Worm (Caenorhabditis elegans) whole organism, L1 larva: ENCODE measurements around the gene arrd-15.

Experiments used
- C34B4.2 ChIP-seq: sonication (generic microtip); optimal IDR thresholded peaks from 2 replicates; lab custom pipeline; 2017; ENCODE audit warnings: mild to moderate bottlenecking, missing genetic modification characterization, missing compliant biosample characterization
- aly-2 ChIP-seq: fragments of 150-350 bp; optimal IDR thresholded peaks from 2 replicates; lab custom pipeline; 2014; ENCODE audit warnings: missing biosample characterization, missing genetic modification characterization
- ama-1 ChIP-seq: fragments of 150-350 bp; optimal IDR thresholded peaks from 2 replicates; lab custom pipeline; 2014
- blmp-1 ChIP-seq: fragments of 150-350 bp; optimal IDR thresholded peaks from 2 replicates; lab custom pipeline; 2014; ENCODE audit warnings: missing biosample characterization, missing genetic modification characterization
- dpl-1 ChIP-seq, 3 experiments: fragments of 150-350 bp in 2 of 3; sonication (generic microtip) in 1 of 3; optimal IDR thresholded peaks; 2 replicates each; lab custom pipeline; 2014 to 2017; ENCODE audit warnings: missing biosample characterization in 3 of 3, missing genetic modification characterization in 3 of 3, missing genetic modification reagents in 3 of 3
- dsc-1 ChIP-seq: sonication (generic microtip); optimal IDR thresholded peaks from 2 replicates; lab custom pipeline; 2016; ENCODE audit warnings: mild to moderate bottlenecking, missing genetic modification characterization, missing compliant biosample characterization
- efl-1 ChIP-seq, 4 experiments: fragments of 150-350 bp; optimal IDR thresholded peaks in 3 of 4; peaks in 1 of 4; 1 replicate in 1 of 4; 2 replicates in 3 of 4; lab custom pipeline; 2014; ENCODE audit warnings: missing biosample characterization in 2 of 4, missing genetic modification characterization in 2 of 4, missing genetic modification reagents in 2 of 4
- egl-13 ChIP-seq: sonication (generic microtip); optimal IDR thresholded peaks from 2 replicates; lab custom pipeline; 2016; ENCODE audit warnings: missing genotype, missing genetic modification reagents, missing genetic modification characterization, missing compliant biosample characterization
- elt-3 ChIP-seq, 6 experiments: fragments of 150-350 bp in 1 of 6; sonication (generic microtip); optimal IDR thresholded peaks; 2 replicates each; lab custom pipeline; 2017 to 2018; ENCODE audit warnings: missing biosample characterization in 6 of 6, missing genetic modification characterization in 6 of 6, inconsistent platforms in 1 of 6
- fkh-10 ChIP-seq: sonication (generic microtip); optimal IDR thresholded peaks from 2 replicates; lab custom pipeline; 2017; ENCODE audit warnings: missing biosample characterization, missing genetic modification reagents, missing genetic modification characterization
- fkh-4 ChIP-seq: sonication (generic microtip); optimal IDR thresholded peaks from 2 replicates; lab custom pipeline; 2016; ENCODE audit warnings: missing compliant biosample characterization, missing genetic modification characterization, borderline replicate concordance
- fkh-8 ChIP-seq: sonication (generic microtip); optimal IDR thresholded peaks from 2 replicates; lab custom pipeline; 2016; ENCODE audit warnings: mild to moderate bottlenecking, missing genetic modification characterization, missing compliant biosample characterization
- hlh-17 ChIP-seq: fragments of 200-800 bp; sonication (Bioruptor generic); optimal IDR thresholded peaks from 2 replicates; lab custom pipeline; 2018; ENCODE audit warnings: missing genetic modification characterization, mild to moderate bottlenecking, missing compliant biosample characterization, moderate library complexity, borderline replicate concordance
- hlh-4 ChIP-seq: sonication (generic microtip); optimal IDR thresholded peaks from 2 replicates; lab custom pipeline; 2016; ENCODE audit warnings: mild to moderate bottlenecking, missing genetic modification characterization, missing compliant biosample characterization
- irx-1 ChIP-seq: sonication (generic microtip); optimal IDR thresholded peaks from 2 replicates; lab custom pipeline; 2016; ENCODE audit warnings: missing genetic modification characterization, missing compliant biosample characterization
- jun-1 ChIP-seq: fragments of 150-350 bp; optimal IDR thresholded peaks from 2 replicates; lab custom pipeline; 2014; ENCODE audit warnings: missing biosample characterization, missing genetic modification reagents, missing genetic modification characterization
- lin-13 ChIP-seq: fragments of 150-350 bp; optimal IDR thresholded peaks from 2 replicates; lab custom pipeline; 2014; ENCODE audit warnings: missing biosample characterization, missing genetic modification reagents, missing genetic modification characterization
- lin-14 ChIP-seq: fragments of 200-800 bp; sonication (Bioruptor generic); optimal IDR thresholded peaks from 2 replicates; lab custom pipeline; 2018; ENCODE audit warnings: mild to moderate bottlenecking, missing genetic modification characterization, moderate library complexity, missing compliant biosample characterization
- lin-15B ChIP-seq: fragments of 150-350 bp; sonication (generic microtip); optimal IDR thresholded peaks from 3 replicates; lab custom pipeline; 2014; ENCODE audit warnings: missing biosample characterization, missing genetic modification characterization
- lin-35 ChIP-seq, 2 experiments: fragments of 150-350 bp; optimal IDR thresholded peaks; 2 replicates each; lab custom pipeline; 2014; ENCODE audit warnings: missing biosample characterization in 2 of 2, missing genetic modification characterization in 2 of 2, missing genetic modification reagents in 2 of 2
- lir-3 ChIP-seq: sonication (generic microtip); optimal IDR thresholded peaks from 2 replicates; lab custom pipeline; 2016; ENCODE audit warnings: mild to moderate bottlenecking, missing genetic modification characterization, moderate library complexity, missing compliant biosample characterization; ENCODE audit not compliant: poor library complexity
- mab-9 ChIP-seq: fragments of 200-800 bp; sonication (Bioruptor generic); IDR thresholded peaks from 2 replicates; pipeline ENCODE4 v1.3.6; 2022; ENCODE audit warnings: missing genetic modification reagents, missing genetic modification characterization, missing compliant biosample characterization
- mep-1 ChIP-seq: fragments of 150-350 bp; optimal IDR thresholded peaks from 2 replicates; lab custom pipeline; 2014; ENCODE audit warnings: missing biosample characterization, missing genetic modification characterization
- nhr-71 ChIP-seq: sonication (generic microtip); optimal IDR thresholded peaks from 2 replicates; lab custom pipeline; 2016; ENCODE audit warnings: mild to moderate bottlenecking, missing genetic modification characterization, moderate library complexity, missing compliant biosample characterization
- nhr-85 ChIP-seq: sonication (generic microtip); peaks from one replicate; lab custom pipeline; 2016; ENCODE audit warnings: missing genetic modification characterization, inconsistent platforms, missing compliant biosample characterization
- nhr-90 ChIP-seq: sonication (generic microtip); optimal IDR thresholded peaks from 2 replicates; lab custom pipeline; 2016; ENCODE audit warnings: mild to moderate bottlenecking, missing genetic modification characterization, missing compliant biosample characterization; ENCODE audit not compliant: poor library complexity
- skn-1 ChIP-seq: fragments of 150-350 bp; optimal IDR thresholded peaks from 2 replicates; lab custom pipeline; 2014; ENCODE audit warnings: missing biosample characterization, missing genetic modification characterization
- snu-23 ChIP-seq: sonication (generic microtip); optimal IDR thresholded peaks from 2 replicates; lab custom pipeline; 2016; ENCODE audit warnings: missing genetic modification characterization, missing compliant biosample characterization
- sox-4 ChIP-seq: sonication (generic microtip); optimal IDR thresholded peaks from 2 replicates; lab custom pipeline; 2016; ENCODE audit warnings: missing genetic modification characterization, missing compliant biosample characterization
- sptf-1 ChIP-seq: fragments of 150-350 bp; optimal IDR thresholded peaks from 2 replicates; lab custom pipeline; 2014; ENCODE audit warnings: missing biosample characterization, missing genetic modification characterization
- unc-62 ChIP-seq: fragments of 150-350 bp; optimal IDR thresholded peaks from 2 replicates; lab custom pipeline; 2014; ENCODE audit warnings: missing biosample characterization, missing genetic modification reagents, missing genetic modification characterization
- unc-86 ChIP-seq: sonication (generic microtip); optimal IDR thresholded peaks from 2 replicates; lab custom pipeline; 2016; ENCODE audit warnings: missing genetic modification characterization, missing compliant biosample characterization
- zag-1 ChIP-seq: fragments of 150-350 bp; optimal IDR thresholded peaks from 2 replicates; lab custom pipeline; 2014; ENCODE audit warnings: missing biosample characterization, missing genetic modification characterization
- zip-4 ChIP-seq: fragments of 200-800 bp; sonication (Bioruptor generic); optimal IDR thresholded peaks from 2 replicates; lab custom pipeline; 2018; ENCODE audit warnings: mild to moderate bottlenecking, missing genetic modification characterization, moderate library complexity, missing compliant biosample characterization
- ztf-11 ChIP-seq, 2 experiments: sonication (generic microtip); optimal IDR thresholded peaks; 2 replicates each; lab custom pipeline; 2016 to 2017; ENCODE audit warnings: missing genetic modification characterization in 2 of 2, missing biosample characterization in 1 of 2, missing compliant biosample characterization in 1 of 2

Gene arrd-15

ce11 chrIII:8973826-8974225, 44.0 kb downstream of the arrd-15 start, which contains the start of gene R08D7.5:
TSS of gene R08D7.5 (plus strand) at chrIII:8974126.
- TF ChIP-seq ztf-11 (tag; optimal IDR thresholded peaks at IDR 0.05; lab: Kevin White, UChicago) = no peak
- TF ChIP-seq, all 84 proteins: peak for 0

- no peak for TF ChIP-seq sox-4 (tag; lab: Kevin White, UChicago)
- TF ChIP-seq nhr-90 (tag; lab: Kevin White, UChicago) = no peak
- no peak for TF ChIP-seq jun-1 (tag; lab: Kevin White, UChicago)
- no peak for TF ChIP-seq lin-15B (tag; lab: Kevin White, UChicago)
- TF ChIP-seq blmp-1 (tag; lab: Kevin White, UChicago) = peak; percentile 28
- TF ChIP-seq sptf-1 (tag; lab: Kevin White, UChicago) = no peak
- TF ChIP-seq fkh-4 (tag; lab: Kevin White, UChicago) = no peak
- no peak for TF ChIP-seq zip-4
- no peak for TF ChIP-seq unc-62 (GFP tag; lab: Kevin White, UChicago)
- no peak for TF ChIP-seq irx-1 (tag; lab: Kevin White, UChicago)
- TF ChIP-seq nhr-71 (tag; lab: Kevin White, UChicago) = peak; percentile 19
- TF ChIP-seq hlh-4 (tag; lab: Kevin White, UChicago) = no peak
- TF ChIP-seq egl-13 = no peak
These were observed 45.0 kb downstream of the arrd-15 start for ce11 chrIII:8974835-8975234.

DNA sequence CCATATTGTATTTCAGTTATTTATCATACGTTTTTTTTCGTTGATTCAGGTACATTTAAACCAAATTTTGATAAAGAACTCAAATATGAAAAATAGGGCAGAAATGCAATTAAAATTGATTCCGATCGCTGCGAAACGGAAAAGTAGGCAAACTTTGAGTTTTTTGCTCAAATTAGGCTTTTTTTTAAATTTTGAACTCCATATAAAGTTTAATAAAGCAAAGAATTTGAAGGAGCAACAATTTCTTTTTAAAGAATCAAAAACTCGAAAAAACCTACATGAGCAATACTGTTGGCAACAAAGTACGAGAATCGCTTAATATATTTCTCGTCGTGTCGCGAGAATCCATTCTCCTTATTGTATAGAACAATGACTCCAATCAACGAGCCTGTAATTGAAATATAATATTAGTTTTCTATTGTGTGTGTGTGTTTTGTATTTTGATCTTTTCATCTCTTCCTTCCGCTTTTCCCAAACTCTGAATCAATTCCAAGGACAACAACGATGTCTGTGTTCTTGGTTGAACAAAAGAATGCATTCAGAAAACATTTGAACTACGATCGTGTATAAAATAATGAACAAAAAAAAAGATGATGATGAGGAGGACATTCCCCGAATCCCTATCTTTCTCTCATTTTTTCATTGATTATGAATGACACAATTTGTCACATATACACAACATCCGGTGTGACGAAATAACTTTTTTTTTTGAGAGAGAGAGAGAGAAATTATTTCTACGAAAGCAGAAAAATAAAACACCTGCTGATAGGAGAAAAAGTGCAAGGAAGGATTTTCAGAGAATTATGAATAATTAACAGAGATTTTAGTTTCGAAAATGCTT, 48.9 kb downstream of the arrd-15 start:
- TF ChIP-seq blmp-1 (tag; lab: Kevin White, UChicago) (peak; percentile 17), unc-86 (tag; lab: Kevin White, UChicago) (peak; percentile 16), zag-1 (tag; lab: Kevin White, UChicago) (no peak), lir-3 (tag; lab: Kevin White, UChicago) (no peak), nhr-90 (tag; lab: Kevin White, UChicago) (peak; percentile 20), fkh-8 (tag; lab: Kevin White, UChicago) (peak; percentile 53), skn-1 (peak; percentile 18), egl-13 (no peak), nhr-71 (tag; lab: Kevin White, UChicago) (peak; percentile 61), sox-4 (tag; lab: Kevin White, UChicago) (no peak), efl-1 (optimal IDR thresholded peaks at IDR 0.05; lab: Kevin White, UChicago) (no peak), efl-1 (GFP tag; optimal IDR thresholded peaks at IDR 0.05 in 1 of 2; lab: Kevin White, UChicago) (peak in 1 of 2 experiments; percentile 75), mep-1 (tag; lab: Kevin White, UChicago) (peak; percentile 13), dsc-1 (tag; lab: Kevin White, UChicago) (peak; percentile 25), lin-14 (GFP tag; lab: Kevin White, UChicago) (peak; percentile 47), lin-35 (GFP tag; optimal IDR thresholded peaks at IDR 0.05; lab: Kevin White, UChicago) (no peak), dpl-1 (GFP tag; optimal IDR thresholded peaks at IDR 0.05; lab: Kevin White, UChicago) (no peak)
- TF ChIP-seq, all 84 proteins: peak for 10

DNA sequence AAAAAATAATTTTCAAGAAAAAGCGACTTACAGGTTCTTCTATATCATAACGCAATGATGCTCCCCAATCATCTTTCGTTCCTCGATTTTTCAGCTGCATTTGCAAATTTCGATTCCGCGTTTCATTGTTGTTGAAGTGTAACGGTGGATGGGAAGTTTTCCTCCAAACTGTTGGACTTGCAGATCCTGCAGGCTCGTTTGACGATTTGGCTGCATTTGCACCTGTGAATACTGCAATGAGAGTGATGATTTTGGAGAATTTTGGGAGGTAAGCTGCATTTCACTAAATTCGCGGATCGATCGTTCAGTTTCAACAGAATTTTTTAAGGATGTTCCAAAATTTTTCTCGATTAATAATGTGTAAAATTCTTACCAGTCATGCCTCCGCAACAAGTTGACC, 51.1 kb downstream of the arrd-15 start:
- TF ChIP-seq aly-2 (tag; lab: Kevin White, UChicago) = no peak
- no peak for TF ChIP-seq ama-1
- no peak for TF ChIP-seq lin-13 (GFP tag; lab: Kevin White, UChicago)
- TF ChIP-seq elt-3 (tag; optimal IDR thresholded peaks at IDR 0.05; lab: Kevin White, UChicago) = no peak
- TF ChIP-seq irx-1 (tag; lab: Kevin White, UChicago) = no peak
- no peak for TF ChIP-seq snu-23
- TF ChIP-seq mab-9 (GFP tag; lab: Robert Waterston, UW) = no peak
- no peak for TF ChIP-seq hlh-17
- TF ChIP-seq C34B4.2 = no peak
- no peak for TF ChIP-seq fkh-10 (GFP tag; lab: Kevin White, UChicago)
- no peak for TF ChIP-seq lin-14 (GFP tag; lab: Kevin White, UChicago)
- no peak for TF ChIP-seq nhr-85 (tag; lab: Kevin White, UChicago)
